Fruit fly (Drosophila melanogaster) Kc167 (cell line): ENCODE results near the gene e.

ENCODE experiments used
- Myc ChIP-seq: fragments of >200 bp; optimal IDR thresholded peaks from 2 replicates; lab custom pipeline; 2017; ENCODE audit warnings: missing external identifiers
- Sin3A ChIP-seq: fragments of >200 bp; optimal IDR thresholded peaks from 2 replicates; lab custom pipeline; 2018; ENCODE audit warnings: missing external identifiers

DNA sequence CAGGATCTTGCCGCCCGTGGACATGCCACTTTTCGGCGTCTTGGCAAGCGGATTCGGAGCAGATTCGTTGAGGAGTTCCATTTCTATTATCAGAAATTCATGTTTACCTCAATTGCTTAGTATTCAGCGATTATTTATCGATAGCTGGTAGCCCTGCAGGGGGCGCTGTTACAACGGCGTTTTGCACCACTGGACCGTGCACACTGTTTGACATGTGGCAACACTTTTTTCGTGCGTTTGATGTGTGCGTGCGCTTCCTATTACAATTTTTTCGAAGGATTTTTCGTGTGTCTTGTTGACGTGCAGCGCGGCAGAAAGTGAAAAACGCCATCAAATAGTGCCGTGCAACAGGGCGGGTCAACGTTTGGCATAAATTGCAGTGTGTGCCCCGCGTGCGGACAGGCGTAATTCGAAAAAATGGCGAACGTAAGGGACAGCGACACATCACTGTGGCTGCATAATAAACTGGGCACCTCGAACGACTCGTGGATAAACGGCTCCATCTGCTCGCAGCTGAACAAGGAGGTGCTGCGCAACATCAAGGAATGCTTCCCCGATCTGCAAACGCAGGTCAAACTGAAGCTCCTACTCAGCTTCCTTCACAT is 13.4 kb downstream of the e start, which contains the start of the genes CG3337 and Nelf-A:
- TF ChIP-seq Myc (no peak), Sin3A (no peak)
